Worm (Caenorhabditis elegans) whole organism, L4 larva: ENCODE measurements around the gene K04C2.2.

ENCODE experiments used
- ZK546.5 ChIP-seq, 2 experiments: sonication (generic microtip); optimal IDR thresholded peaks; 2 replicates each; lab custom pipeline; 2017; ENCODE audit warnings: missing biosample characterization in 2 of 2, missing genetic modification characterization in 2 of 2
- ceh-82 ChIP-seq: sonication (generic microtip); optimal IDR thresholded peaks from 2 replicates; lab custom pipeline; 2017; ENCODE audit warnings: missing biosample characterization, missing genetic modification characterization
- daf-12 ChIP-seq: fragments of 150-350 bp; optimal IDR thresholded peaks from 2 replicates; lab custom pipeline; 2014; ENCODE audit warnings: missing biosample characterization, missing genetic modification reagents, missing genetic modification characterization
- hlh-30 ChIP-seq: sonication (generic microtip); optimal IDR thresholded peaks from 2 replicates; lab custom pipeline; 2017; ENCODE audit warnings: antibody characterized with exemption, mild to moderate bottlenecking, missing genetic modification characterization, missing compliant biosample characterization; ENCODE audit not compliant: insufficient read depth
- sdz-12 ChIP-seq: fragments of 200-800 bp; sonication (Bioruptor generic); optimal IDR thresholded peaks from 2 replicates; lab custom pipeline; 2018; ENCODE audit warnings: mild to moderate bottlenecking, missing genetic modification characterization, missing compliant biosample characterization
- snpc-4 ChIP-seq: fragments of 150-350 bp; optimal IDR thresholded peaks from 2 replicates; lab custom pipeline; 2014; ENCODE audit warnings: missing biosample characterization, missing genetic modification characterization
- unc-39 ChIP-seq: sonication (generic microtip); optimal IDR thresholded peaks from 2 replicates; lab custom pipeline; 2017; ENCODE audit warnings: missing biosample characterization, missing genetic modification characterization
- zag-1 ChIP-seq: fragments of 150-350 bp; optimal IDR thresholded peaks from 2 replicates; lab custom pipeline; 2014; ENCODE audit warnings: missing biosample characterization, missing genetic modification characterization
- ztf-11 ChIP-seq: fragments of 150-350 bp; optimal IDR thresholded peaks from 2 replicates; lab custom pipeline; 2014; ENCODE audit warnings: missing biosample characterization, missing genetic modification characterization

DNA sequence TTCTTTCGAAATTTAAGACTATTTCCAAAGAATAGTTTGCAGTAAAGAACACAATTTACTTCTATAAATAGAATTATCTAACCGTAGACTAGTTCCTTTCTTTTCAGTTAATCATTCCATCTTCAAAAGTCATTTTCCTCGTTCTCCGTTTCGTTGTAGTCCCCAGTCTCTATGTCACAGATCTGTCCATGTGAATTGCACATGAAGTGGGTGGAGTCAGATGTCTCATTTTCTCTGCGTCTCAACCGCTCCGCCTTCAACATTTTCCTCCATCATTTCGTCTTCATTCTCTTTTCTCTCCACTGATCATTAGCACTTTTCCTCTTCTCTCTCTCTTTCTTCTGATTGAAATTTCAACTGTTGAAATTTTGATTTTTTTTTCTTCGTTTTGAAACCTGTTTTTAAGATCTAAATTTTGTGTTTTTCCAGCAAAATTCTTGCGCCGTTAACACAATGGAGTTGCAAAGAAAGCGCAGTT, 8.1 kb downstream of the K04C2.2 start, which contains the start of gene T07E3.4:
- TF ChIP-seq ztf-11 (tag; lab: Kevin White, UChicago) (no peak), ceh-82 (tag; lab: Kevin White, UChicago) (no peak), ZK546.5 (tag; optimal IDR thresholded peaks at IDR 0.05; lab: Kevin White, UChicago) (no peak), sdz-12 (GFP tag; lab: Kevin White, UChicago) (no peak), snpc-4 (tag; lab: Kevin White, UChicago) (no peak), daf-12 (tag; lab: Kevin White, UChicago) (no peak), hlh-30 (tag; lab: Kevin White, UChicago) (peak; percentile 91), zag-1 (tag; lab: Kevin White, UChicago) (no peak), unc-39 (tag; lab: Kevin White, UChicago) (no peak)
